Worm (Caenorhabditis elegans) whole organism, young adult: Measurements from ENCODE around the gene F53H4.6.

Experiments
- B0019.2 ChIP-seq: fragments of 200-800 bp; sonication (Bioruptor generic); conservative IDR thresholded peaks from 2 replicates; pipeline ENCODE4 v1.3.6; 2022; ENCODE audit warnings: missing genetic modification reagents, missing genetic modification characterization, missing compliant biosample characterization
- B0261.1 ChIP-seq: sonication (generic microtip); optimal IDR thresholded peaks from 2 replicates; lab custom pipeline; 2016; ENCODE audit warnings: mild to moderate bottlenecking, missing genetic modification characterization, moderate library complexity, missing compliant biosample characterization
- F10E7.11 ChIP-seq: sonication (generic microtip); optimal IDR thresholded peaks from 2 replicates; lab custom pipeline; 2017; ENCODE audit warnings: mild to moderate bottlenecking, missing genetic modification characterization, moderate library complexity, missing compliant biosample characterization
- F22D6.2 ChIP-seq: sonication (generic microtip); optimal IDR thresholded peaks from 2 replicates; lab custom pipeline; 2016; ENCODE audit warnings: mild to moderate bottlenecking, missing genetic modification characterization, missing compliant biosample characterization
- F33H1.4 ChIP-seq: fragments of 200-800 bp; sonication (Bioruptor generic); IDR thresholded peaks from 2 replicates; pipeline ENCODE4 v1.3.6; 2022; ENCODE audit warnings: missing genetic modification reagents, missing genetic modification characterization, missing compliant biosample characterization
- F57C9.4 ChIP-seq: sonication (generic microtip); optimal IDR thresholded peaks from 2 replicates; lab custom pipeline; 2017; ENCODE audit warnings: mild to moderate bottlenecking, missing genetic modification characterization, missing compliant biosample characterization
- K11D2.4 ChIP-seq: fragments of 200-800 bp; sonication (Bioruptor generic); IDR thresholded peaks from 2 replicates; pipeline ENCODE4 v1.3.6; 2022; ENCODE audit warnings: missing genetic modification reagents, missing genetic modification characterization, missing compliant biosample characterization
- K12H6.12 ChIP-seq: fragments of 200-800 bp; sonication (Bioruptor generic); optimal IDR thresholded peaks from 2 replicates; lab custom pipeline; 2018; ENCODE audit warnings: mild to moderate bottlenecking, missing genetic modification characterization, missing compliant biosample characterization
- T07F8.4 ChIP-seq: sonication (generic microtip); optimal IDR thresholded peaks from 2 replicates; lab custom pipeline; 2016; ENCODE audit warnings: mild to moderate bottlenecking, missing genetic modification characterization, moderate library complexity, missing compliant biosample characterization
- T26A5.8 ChIP-seq: sonication (generic microtip); optimal IDR thresholded peaks from 2 replicates; lab custom pipeline; 2016; ENCODE audit warnings: missing genetic modification characterization, missing compliant biosample characterization
- Y53F4B.3 ChIP-seq: fragments of 200-800 bp; sonication (Bioruptor generic); IDR thresholded peaks from 2 replicates; pipeline ENCODE4 v1.3.6; 2022; ENCODE audit warnings: missing genetic modification reagents, missing genetic modification characterization, missing compliant biosample characterization
- Y56A3A.18 ChIP-seq: fragments of 200-800 bp; sonication (Bioruptor generic); IDR thresholded peaks from 2 replicates; pipeline ENCODE4 v1.3.6; 2022; ENCODE audit warnings: missing genetic modification reagents, missing genetic modification characterization, missing compliant biosample characterization
- Y67H2A.10 ChIP-seq: fragments of 200-800 bp; sonication (Bioruptor generic); conservative IDR thresholded peaks from 2 replicates; pipeline ENCODE4 v1.3.6; 2022; ENCODE audit warnings: missing genetic modification reagents, missing genetic modification characterization, missing compliant biosample characterization
- attf-5 ChIP-seq: fragments of 200-800 bp; sonication (Bioruptor generic); optimal IDR thresholded peaks from 2 replicates; lab custom pipeline; 2018; ENCODE audit warnings: mild to moderate bottlenecking, missing genetic modification characterization, missing compliant biosample characterization
- ccch-3 ChIP-seq: fragments of 200-800 bp; sonication (Bioruptor generic); optimal IDR thresholded peaks from 2 replicates; lab custom pipeline; 2018; ENCODE audit warnings: mild to moderate bottlenecking, missing genetic modification characterization, missing compliant biosample characterization
- cebp-1 ChIP-seq, 2 experiments: fragments of 200-800 bp in 1 of 2; sonication (Bioruptor generic) in 1 of 2; sonication (generic microtip) in 1 of 2; IDR thresholded peaks in 1 of 2; optimal IDR thresholded peaks in 1 of 2; 2 replicates each; pipeline versions ENCODE4 v1.3.6 to Lab custom; 2017 to 2022; ENCODE audit warnings: missing compliant biosample characterization in 2 of 2, missing genetic modification characterization in 2 of 2, mild to moderate bottlenecking in 1 of 2, missing genetic modification reagents in 1 of 2, moderate library complexity in 1 of 2
- ceh-40 ChIP-seq: fragments of 200-800 bp; sonication (Bioruptor generic); IDR thresholded peaks from 2 replicates; pipeline ENCODE4 v1.3.6; 2022; ENCODE audit warnings: missing genetic modification characterization, missing compliant biosample characterization
- dox-1 ChIP-seq: fragments of 200-800 bp; sonication (Bioruptor generic); IDR thresholded peaks from 2 replicates; pipeline ENCODE4 v1.3.6; 2022; ENCODE audit warnings: missing genetic modification reagents, missing genetic modification characterization, missing compliant biosample characterization
- efl-1 ChIP-seq: fragments of 150-350 bp; optimal IDR thresholded peaks from 2 replicates; lab custom pipeline; 2014; ENCODE audit warnings: missing biosample characterization, missing genetic modification reagents, missing genetic modification characterization
- egl-18 ChIP-seq: fragments of 200-800 bp; sonication (Bioruptor generic); IDR thresholded peaks from 2 replicates; pipeline ENCODE4 v1.3.6; 2022; ENCODE audit warnings: missing genetic modification reagents, missing genetic modification characterization, missing compliant biosample characterization
- ekl-4 ChIP-seq: fragments of 200-800 bp; sonication (Bioruptor generic); IDR thresholded peaks from 2 replicates; pipeline ENCODE4 v1.3.6; 2022; ENCODE audit warnings: missing genetic modification reagents, missing genetic modification characterization, missing compliant biosample characterization
- ets-4 ChIP-seq: fragments of 200-800 bp; sonication (Bioruptor generic); optimal IDR thresholded peaks from 2 replicates; lab custom pipeline; 2018; ENCODE audit warnings: mild to moderate bottlenecking, missing genetic modification characterization, missing compliant biosample characterization
- gei-17 ChIP-seq: fragments of 200-800 bp; sonication (Bioruptor generic); optimal IDR thresholded peaks from 2 replicates; lab custom pipeline; 2018; ENCODE audit warnings: mild to moderate bottlenecking, missing genetic modification characterization, missing compliant biosample characterization
- him-1 ChIP-seq: sonication (generic microtip); optimal IDR thresholded peaks from 2 replicates; lab custom pipeline; 2016; ENCODE audit warnings: missing genotype, missing genetic modification reagents, missing genetic modification characterization, missing compliant biosample characterization
- hlh-26 ChIP-seq: fragments of 200-800 bp; sonication (Bioruptor generic); conservative IDR thresholded peaks from 2 replicates; pipeline ENCODE4 v1.3.6; 2022; ENCODE audit warnings: missing genetic modification reagents, missing genetic modification characterization, missing compliant biosample characterization
- hrde-1 ChIP-seq: sonication (generic microtip); optimal IDR thresholded peaks from 2 replicates; lab custom pipeline; 2016; ENCODE audit warnings: missing genetic modification characterization, mild to moderate bottlenecking, missing compliant biosample characterization, moderate library complexity, missing genotype, missing genetic modification reagents, borderline replicate concordance
- lin-35 ChIP-seq, 3 experiments: fragments of 150-350 bp in 2 of 3; sonication (generic microtip) in 1 of 3; optimal IDR thresholded peaks; 2 replicates each; lab custom pipeline; 2014 to 2018; ENCODE audit warnings: missing biosample characterization in 3 of 3, missing genetic modification characterization in 3 of 3, missing genetic modification reagents in 3 of 3
- lsl-1 ChIP-seq: fragments of 200-800 bp; sonication (Bioruptor generic); optimal IDR thresholded peaks from 2 replicates; lab custom pipeline; 2018; ENCODE audit warnings: mild to moderate bottlenecking, missing genetic modification characterization, moderate library complexity, missing compliant biosample characterization
- madf-10 ChIP-seq: sonication (generic microtip); optimal IDR thresholded peaks from 2 replicates; lab custom pipeline; 2016; ENCODE audit warnings: mild to moderate bottlenecking, missing genetic modification characterization, missing compliant biosample characterization
- mcd-1 ChIP-seq: fragments of 200-800 bp; sonication (Bioruptor generic); IDR thresholded peaks from 2 replicates; pipeline ENCODE4 v1.3.6; 2022; ENCODE audit warnings: missing genetic modification reagents, missing genetic modification characterization, missing compliant biosample characterization
- nfya-2 ChIP-seq: fragments of 200-800 bp; sonication (Bioruptor generic); IDR thresholded peaks from 2 replicates; pipeline ENCODE4 v1.3.6; 2022; ENCODE audit warnings: missing genetic modification reagents, missing genetic modification characterization, missing compliant biosample characterization
- nhr-120 ChIP-seq: fragments of 200-800 bp; sonication (Bioruptor generic); IDR thresholded peaks from 2 replicates; pipeline ENCODE4 v1.3.6; 2022; ENCODE audit warnings: missing genetic modification characterization, missing compliant biosample characterization
- nhr-27 ChIP-seq: fragments of 200-800 bp; sonication (Bioruptor generic); optimal IDR thresholded peaks from 2 replicates; lab custom pipeline; 2018; ENCODE audit warnings: mild to moderate bottlenecking, missing genetic modification characterization, moderate library complexity, missing compliant biosample characterization
- nhr-90 ChIP-seq: sonication (generic microtip); optimal IDR thresholded peaks from 2 replicates; lab custom pipeline; 2016; ENCODE audit warnings: missing genotype, mild to moderate bottlenecking, missing genetic modification characterization, missing compliant biosample characterization
- pbrm-1 ChIP-seq: fragments of 200-800 bp; sonication (Bioruptor generic); IDR thresholded peaks from 2 replicates; pipeline ENCODE4 v1.3.6; 2022; ENCODE audit warnings: missing genetic modification reagents, missing genetic modification characterization, missing compliant biosample characterization
- rcor-1 ChIP-seq: fragments of 200-800 bp; sonication (Bioruptor generic); IDR thresholded peaks from 2 replicates; pipeline ENCODE4 v1.3.6; 2022; ENCODE audit warnings: missing genetic modification reagents, missing genetic modification characterization, missing compliant biosample characterization
- repo-1 ChIP-seq: sonication (generic microtip); optimal IDR thresholded peaks from 2 replicates; lab custom pipeline; 2017; ENCODE audit warnings: mild to moderate bottlenecking, missing genetic modification characterization, missing compliant biosample characterization
- rpc-1 ChIP-seq, 2 experiments: fragments of 150-350 bp in 1 of 2; sonication (generic microtip) in 1 of 2; optimal IDR thresholded peaks; 2 replicates each; lab custom pipeline; 2014 to 2018; ENCODE audit warnings: missing biosample characterization in 1 of 2, missing genetic modification characterization in 1 of 2, missing genetic modification reagents in 1 of 2, missing genotype in 1 of 2
- sdz-38 ChIP-seq: sonication (generic microtip); optimal IDR thresholded peaks from 2 replicates; lab custom pipeline; 2016; ENCODE audit warnings: missing genotype, missing genetic modification characterization, missing compliant biosample characterization
- sea-2 ChIP-seq: fragments of 200-800 bp; sonication (Bioruptor generic); IDR thresholded peaks from 2 replicates; pipeline ENCODE4 v1.3.6; 2022; ENCODE audit warnings: missing genetic modification characterization, missing compliant biosample characterization
- snpc-1.3 ChIP-seq: sonication (generic microtip); optimal IDR thresholded peaks from 2 replicates; lab custom pipeline; 2017; ENCODE audit warnings: missing genetic modification characterization, mild to moderate bottlenecking, missing compliant biosample characterization, antibody characterized with exemption, moderate library complexity, missing genotype, missing genetic modification reagents; ENCODE audit not compliant: insufficient read depth
- snpc-4 ChIP-seq, 5 experiments: fragments of 150-350 bp in 1 of 5; sonication (generic microtip) in 4 of 5; optimal IDR thresholded peaks; 2 replicates each; lab custom pipeline; 2014 to 2018; ENCODE audit warnings: missing genetic modification characterization in 5 of 5, missing biosample characterization in 3 of 5, antibody characterized with exemption in 2 of 5, mild to moderate bottlenecking in 2 of 5, missing compliant biosample characterization in 2 of 5, missing genotype in 2 of 5, moderate library complexity in 2 of 5, missing genetic modification reagents in 1 of 5
- somi-1 ChIP-seq: fragments of 200-800 bp; sonication (Bioruptor generic); optimal IDR thresholded peaks from 2 replicates; lab custom pipeline; 2018; ENCODE audit warnings: mild to moderate bottlenecking, missing genetic modification characterization, missing compliant biosample characterization
- unc-130 ChIP-seq: sonication (generic microtip); optimal IDR thresholded peaks from 2 replicates; lab custom pipeline; 2016; ENCODE audit warnings: missing genetic modification reagents, missing genetic modification characterization, missing compliant biosample characterization
- ztf-28 ChIP-seq: fragments of 200-800 bp; sonication (Bioruptor generic); IDR thresholded peaks from 2 replicates; pipeline ENCODE4 v1.3.6; 2022; ENCODE audit warnings: missing genetic modification reagents, missing genetic modification characterization, missing compliant biosample characterization
- ztf-3 ChIP-seq: fragments of 200-800 bp; sonication (Bioruptor generic); optimal IDR thresholded peaks from 2 replicates; lab custom pipeline; 2018; ENCODE audit warnings: mild to moderate bottlenecking, missing genetic modification characterization, missing compliant biosample characterization

F53H4.6 gene

DNA sequence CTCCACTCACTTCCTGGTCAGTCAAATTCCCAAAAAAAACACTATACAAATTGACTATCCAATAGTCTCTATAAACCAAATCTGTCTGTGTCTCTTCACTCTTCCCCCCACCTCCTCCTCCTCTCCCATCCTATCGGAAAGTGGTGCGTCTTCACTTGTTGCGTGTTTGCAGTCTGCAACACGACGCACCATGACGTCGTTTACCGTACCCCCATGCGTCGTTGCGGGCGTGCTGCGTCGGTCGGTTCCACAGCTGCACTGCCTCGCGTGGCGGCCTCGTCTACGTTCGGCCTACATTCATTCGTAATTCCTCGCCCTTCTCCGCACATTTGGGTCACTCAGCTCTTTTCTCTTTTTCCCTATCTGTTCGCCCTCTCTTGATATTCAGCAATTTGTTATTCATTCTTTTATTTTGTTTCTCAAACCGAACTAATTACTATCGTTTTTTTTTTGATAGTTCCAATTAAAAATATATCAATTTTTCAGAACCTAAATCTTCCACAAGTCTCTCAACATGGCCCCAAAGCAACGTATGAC, 19.3 kb downstream of the F53H4.6 start, which contains the start of gene serp-1.1 (continued):
- TF ChIP-seq rpc-1 (optimal IDR thresholded peaks at IDR 0.05; lab: Kevin White, UChicago) (peak; percentile 32), rpc-1 (tag; optimal IDR thresholded peaks at IDR 0.05; lab: Kevin White, UChicago) (no peak), madf-10 (tag; lab: Kevin White, UChicago) (peak; percentile 98), Y67H2A.10 (GFP tag; lab: Robert Waterston, UW) (peak; percentile 53; the same call in 1 of the 2 replicates), Y56A3A.18 (GFP tag; lab: Robert Waterston, UW) (peak; percentile 94), ets-4 (peak; percentile 100), ztf-28 (GFP tag; lab: Robert Waterston, UW) (no peak), attf-5 (GFP tag; lab: Kevin White, UChicago) (peak; percentile 96), B0019.2 (no peak; the same call in 1 of the 2 replicates), F57C9.4 (tag; lab: Kevin White, UChicago) (peak; percentile 79), nfya-2 (no peak), snpc-1.3 (tag; lab: Kevin White, UChicago) (no peak), unc-130 (no peak), sea-2 (peak; percentile 60; the same call in 1 of the 2 replicates), somi-1 (GFP tag; lab: Kevin White, UChicago) (peak; percentile 97), efl-1 (GFP tag; lab: Kevin White, UChicago) (no peak), F10E7.11 (tag; lab: Kevin White, UChicago) (no peak), nhr-120 (GFP tag; lab: Robert Waterston, UW) (peak; percentile 90; the same call in 1 of the 2 replicates), T07F8.4 (tag; lab: Kevin White, UChicago) (peak; percentile 40), F22D6.2 (tag; lab: Kevin White, UChicago) (peak; percentile 90), nhr-90 (peak; percentile 98), ztf-3 (peak; percentile 92), ceh-40 (GFP tag; lab: Robert Waterston, UW) (0 out of 2 replicates have a peak, but pooled peaks have one; percentile 51), lsl-1 (GFP tag; lab: Kevin White, UChicago) (peak; percentile 35), Y53F4B.3 (no peak), lin-35 (GFP tag; optimal IDR thresholded peaks at IDR 0.05; lab: Kevin White, UChicago) (peak in 2 of 3 experiments; percentile 61 to 90), egl-18 (GFP tag; lab: Robert Waterston, UW) (peak; percentile 90), dox-1 (peak; percentile 98), gei-17 (GFP tag; lab: Kevin White, UChicago) (peak; percentile 90), nhr-27 (tag; lab: Kevin White, UChicago) (peak; percentile 70), ccch-3 (no peak), B0261.1 (tag; lab: Kevin White, UChicago) (peak; percentile 38), snpc-4 (GFP tag; optimal IDR thresholded peaks at IDR 0.05; lab: Kevin White, UChicago) (peak; percentile 73), snpc-4 (tag; optimal IDR thresholded peaks at IDR 0.05; lab: Kevin White, UChicago) (peak; percentile 83 to 91 (median 88)), T26A5.8 (tag; lab: Kevin White, UChicago) (no peak), rcor-1 (GFP tag; lab: Robert Waterston, UW) (peak; percentile 94), F33H1.4 (GFP tag; lab: Robert Waterston, UW) (peak; percentile 48), sdz-38 (tag; lab: Kevin White, UChicago) (no peak), hrde-1 (no peak), K11D2.4 (GFP tag; lab: Robert Waterston, UW) (peak; percentile 97), cebp-1 (GFP tag; IDR thresholded peaks at IDR 0.05; lab: Robert Waterston, UW) (no peak; the same call in none of the 2 replicates), cebp-1 (tag; optimal IDR thresholded peaks at IDR 0.05; lab: Kevin White, UChicago) (peak; percentile 95), K12H6.12 (tag; lab: Kevin White, UChicago) (peak; percentile 99), pbrm-1 (peak; percentile 96), repo-1 (peak; percentile 94), ekl-4 (GFP tag; lab: Robert Waterston, UW) (peak; percentile 95), mcd-1 (GFP tag; lab: Robert Waterston, UW) (peak; percentile 95), him-1 (no peak), hlh-26 (GFP tag; lab: Robert Waterston, UW) (no peak)
